Fruit fly (Drosophila melanogaster) ovary, adult (tissue): ENCODE data around the gene Prp4k.

ENCODE experiments used
- CG17801 ChIP-seq: fragments of 200-800 bp; optimal IDR thresholded peaks from 2 replicates; lab custom pipeline; 2019; ENCODE audit warnings: missing biosample characterization, mild to moderate bottlenecking, missing genetic modification characterization, moderate library complexity; ENCODE audit not compliant: partially characterized antibody

Gene Prp4k

DNA sequence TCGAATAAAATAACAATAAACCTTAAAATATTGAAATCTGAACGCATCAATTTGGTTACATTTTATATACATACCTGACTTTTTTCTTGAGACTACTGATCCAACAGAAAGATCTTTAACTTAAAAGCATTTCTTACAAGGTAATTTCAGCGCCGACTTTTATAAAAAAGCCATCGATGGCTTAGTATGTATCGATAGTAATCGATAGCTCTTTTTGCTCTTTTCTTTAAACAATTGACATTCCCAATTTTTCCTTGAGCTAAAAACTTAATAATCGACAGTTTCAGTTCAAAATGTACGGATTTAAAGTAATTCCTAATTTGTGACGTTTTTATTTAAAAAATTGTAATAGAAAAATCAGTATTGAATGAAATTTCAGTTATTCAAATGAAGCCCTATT, 36.8 kb downstream of the Prp4k start:
- TF ChIP-seq CG17801 (GFP tag; lab: Kevin White, UChicago), result no peak

DNA sequence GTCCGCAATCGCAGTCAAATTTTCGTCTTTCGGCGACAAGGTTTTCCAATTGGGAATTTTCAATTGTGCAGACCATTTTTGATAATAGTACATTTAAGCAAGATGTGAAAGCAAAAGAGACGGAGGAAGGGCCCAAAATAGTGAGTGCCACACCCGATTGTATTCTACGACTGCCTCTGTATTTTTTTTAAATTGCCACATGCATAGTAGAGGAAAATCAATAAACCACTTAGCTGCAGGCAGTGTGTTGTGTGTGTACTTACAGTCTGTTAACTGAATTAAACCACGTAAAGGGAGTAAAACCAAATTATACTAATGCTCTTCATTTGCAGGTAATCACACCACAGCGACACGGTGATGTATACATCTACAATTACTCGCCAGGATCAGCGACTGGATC, 39.5 kb downstream of the Prp4k start:
- TF ChIP-seq CG17801 (GFP tag; lab: Kevin White, UChicago), result no peak

DNA sequence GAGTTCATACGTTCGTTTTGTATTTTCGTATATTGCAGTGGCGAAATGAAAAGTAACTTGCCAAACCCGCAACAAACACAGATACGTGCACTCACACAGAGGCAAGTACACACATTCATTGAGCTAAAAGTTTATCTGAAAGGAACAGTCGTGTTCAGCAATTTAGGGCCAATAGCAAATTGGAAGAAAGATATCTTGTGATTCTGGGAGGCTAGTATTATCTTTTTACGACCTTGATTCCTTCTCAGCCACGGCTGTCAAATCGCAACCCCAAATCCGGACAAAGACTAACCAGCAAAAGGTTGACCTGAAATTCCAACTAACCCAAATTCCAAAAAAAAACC, 44.5 kb downstream of the Prp4k start:
- TF ChIP-seq CG17801 (GFP tag; lab: Kevin White, UChicago), result no peak

DNA sequence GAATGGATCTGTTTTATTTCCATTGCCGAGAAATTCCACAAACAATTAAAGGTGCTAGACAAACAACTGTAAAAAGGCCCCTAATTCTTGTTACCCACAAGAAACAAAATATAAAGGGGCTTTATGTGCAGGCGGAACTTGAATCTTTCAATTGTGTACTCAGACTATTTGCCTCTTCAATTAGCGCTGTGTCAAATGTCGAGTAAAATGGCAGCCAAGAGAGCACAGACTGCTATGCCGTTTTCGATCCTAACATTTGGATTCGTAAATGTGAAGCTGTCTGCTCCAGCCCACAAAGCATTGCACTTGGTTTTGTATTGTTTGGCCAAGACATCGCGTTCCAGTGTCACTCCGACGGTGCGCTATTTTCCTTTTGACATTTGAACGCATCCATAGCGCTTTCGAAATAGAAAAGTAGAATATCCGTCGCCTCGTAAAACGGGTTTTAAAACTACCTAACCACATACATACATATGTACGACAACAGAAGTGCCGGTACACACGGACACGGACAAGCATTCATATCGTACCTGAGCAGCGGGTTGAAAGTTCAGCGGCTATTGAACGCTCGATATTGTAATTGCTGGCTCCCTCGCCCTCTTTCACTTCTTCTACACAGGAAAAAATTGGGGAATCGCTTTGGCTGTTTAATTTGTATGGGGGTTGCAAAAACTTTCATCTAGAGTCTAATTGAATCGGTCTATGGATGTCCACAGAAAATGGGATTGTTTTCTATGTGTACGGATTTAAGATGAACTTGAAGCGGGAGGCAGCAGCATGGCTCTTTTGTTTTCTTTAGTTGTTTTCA, 45.1 kb downstream of the Prp4k start:
- no peak for TF ChIP-seq CG17801 (GFP tag; lab: Kevin White, UChicago)

DNA sequence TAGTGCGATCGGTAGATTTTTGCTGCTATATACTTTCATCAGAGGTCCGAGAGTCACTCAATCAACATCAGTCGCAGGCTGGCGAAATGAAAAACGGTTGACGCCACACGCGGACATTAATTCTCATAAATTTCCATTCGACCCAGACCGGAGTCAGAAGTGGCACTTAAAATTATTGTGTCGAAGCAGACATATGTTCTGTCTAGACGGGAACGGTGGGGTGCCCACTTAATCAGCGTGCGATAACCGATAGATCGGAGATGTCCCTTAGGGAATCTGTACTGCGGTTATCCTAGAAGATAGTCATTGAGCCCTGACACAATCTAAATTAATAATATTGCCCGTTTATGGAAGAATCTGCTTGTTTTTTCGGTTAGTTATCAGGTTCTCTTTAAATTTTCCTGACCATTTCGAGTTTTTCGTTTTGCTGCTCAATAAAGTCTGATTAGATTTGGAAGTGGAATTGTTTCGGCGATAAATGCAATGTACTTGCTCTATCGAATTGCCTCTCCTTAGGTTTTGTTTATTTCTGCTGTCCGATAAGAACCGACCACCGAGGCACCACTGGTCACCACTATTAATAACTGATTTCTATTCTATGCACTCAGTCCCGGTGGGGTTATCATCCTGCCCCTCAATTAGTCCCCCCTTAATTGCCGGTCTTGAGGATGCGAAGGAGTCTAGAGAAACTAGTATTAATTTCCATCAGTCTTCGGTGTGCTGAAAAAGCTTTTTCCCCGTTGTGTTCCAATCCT, 49.2 kb downstream of the Prp4k start:
- TF ChIP-seq CG17801 (GFP tag; lab: Kevin White, UChicago), result no peak

DNA sequence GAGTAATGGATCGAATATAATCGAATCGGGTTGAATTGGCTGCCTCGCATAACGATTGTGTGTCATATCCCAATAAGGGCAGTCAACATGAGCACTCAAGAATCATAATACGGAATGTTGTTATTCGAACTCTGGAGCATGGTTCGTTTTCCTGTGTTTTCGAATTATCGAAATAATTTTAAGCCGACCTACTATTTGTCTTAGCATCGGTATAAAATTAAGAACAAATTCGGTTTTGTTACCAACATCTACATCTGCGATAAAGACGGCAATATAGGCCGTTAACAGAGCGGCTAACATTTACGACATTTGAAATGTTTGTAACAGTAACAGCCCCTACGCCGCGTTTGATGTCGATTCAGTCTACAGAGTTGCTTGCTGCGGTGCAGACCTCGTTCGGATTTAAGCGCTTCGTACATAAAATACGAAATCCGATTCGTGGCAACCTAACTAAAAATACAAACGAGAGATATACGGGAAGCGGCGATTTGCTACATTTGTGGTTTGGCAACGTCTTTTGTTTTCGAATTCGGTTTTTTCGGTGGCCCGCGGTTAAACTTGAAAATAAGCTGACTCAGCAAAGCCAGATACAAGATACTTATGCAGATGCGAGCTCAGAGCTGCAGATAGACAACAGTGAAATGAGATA, 50.7 kb downstream of the Prp4k start:
- peak; percentile 34 for TF ChIP-seq CG17801 (GFP tag; lab: Kevin White, UChicago)

DNA sequence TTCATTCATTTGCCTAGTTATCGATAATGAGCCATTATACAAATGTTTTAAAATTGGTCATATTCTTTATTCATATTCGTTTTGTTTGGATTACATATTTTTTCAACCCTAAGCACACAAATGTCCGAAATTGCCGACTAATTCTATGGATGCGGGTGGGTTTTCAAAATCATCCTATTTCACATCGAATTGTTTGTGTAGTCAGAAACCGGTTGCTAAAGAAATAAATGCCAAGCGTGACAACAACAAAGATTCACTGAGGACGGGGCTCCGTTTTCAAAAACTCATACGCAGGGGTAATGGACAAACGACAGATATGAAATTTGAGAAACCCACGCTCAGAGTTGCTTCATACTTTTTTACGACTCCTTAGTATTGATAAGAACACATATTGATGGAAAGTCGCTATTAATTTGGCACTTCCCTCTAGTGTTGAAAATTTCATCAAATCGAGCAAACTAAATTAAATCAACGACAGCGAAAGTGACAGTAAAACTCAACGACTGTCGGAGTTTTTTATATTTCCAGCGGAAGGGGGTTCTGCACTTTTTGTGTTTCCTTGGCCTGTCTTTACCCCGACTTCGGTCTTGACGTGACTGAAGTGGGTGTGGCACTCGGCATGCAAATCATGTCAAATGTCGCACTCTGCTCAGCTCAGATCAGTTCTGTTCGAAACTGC, 51.7 kb downstream of the Prp4k start:
- TF ChIP-seq CG17801 (GFP tag; lab: Kevin White, UChicago), result no peak

DNA sequence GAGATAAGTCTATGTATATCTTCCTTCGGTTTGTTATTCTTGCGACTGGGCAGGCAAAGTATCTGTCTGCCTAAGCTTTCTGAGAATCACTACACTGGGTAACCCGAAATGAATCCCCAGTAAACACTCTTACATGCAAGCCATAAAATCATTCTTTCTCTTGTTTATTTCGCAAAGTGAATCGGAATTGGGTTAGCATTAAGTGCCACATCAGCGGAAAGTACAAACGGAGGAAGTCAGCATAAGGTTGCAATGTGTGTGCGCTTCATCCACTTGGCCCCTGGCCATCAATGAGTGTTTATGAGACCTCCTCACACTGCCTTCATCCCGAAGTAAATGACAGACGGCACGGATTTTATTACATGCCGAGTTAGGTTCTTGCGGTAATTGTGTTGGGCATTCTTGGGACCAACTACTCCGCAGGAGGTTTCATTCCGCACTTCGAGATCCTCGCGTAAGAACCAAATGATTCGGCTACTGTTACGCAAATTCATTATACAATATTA, 53.5 kb downstream of the Prp4k start:
- no peak for TF ChIP-seq CG17801 (GFP tag; lab: Kevin White, UChicago)
